Worm (Caenorhabditis elegans): ENCODE data around the gene T23B5.3.

- TF ChIP-seq fkh-10 (GFP tag; optimal IDR thresholded peaks at IDR 0.05): no peak
- TF ChIP-seq aly-2 (tag; optimal IDR thresholded peaks at IDR 0.05): no peak
- TF ChIP-seq pqm-1 (tag; optimal IDR thresholded peaks at IDR 0.05): no peak
- TF ChIP-seq unc-62 (GFP tag; optimal IDR thresholded peaks at IDR 0.05): no peak
- TF ChIP-seq tbx-2 (tag; optimal IDR thresholded peaks at IDR 0.05): no peak
- no peak for TF ChIP-seq egl-27 (tag; optimal IDR thresholded peaks at IDR 0.05)
- no peak for TF ChIP-seq fos-1 (tag; optimal IDR thresholded peaks at IDR 0.05)
- TF ChIP-seq snpc-4 (tag; optimal IDR thresholded peaks at IDR 0.05): no peak
- TF ChIP-seq sox-4 (tag; optimal IDR thresholded peaks at IDR 0.05): no peak
- no peak for TF ChIP-seq ces-1 (GFP tag; optimal IDR thresholded peaks at IDR 0.05)
- no peak for TF ChIP-seq lin-39 (tag; optimal IDR thresholded peaks at IDR 0.05)
- TF ChIP-seq lin-35 (GFP tag; optimal IDR thresholded peaks at IDR 0.05): no peak
These were observed 48.3 kb upstream of the T23B5.3 start, which contains the start of gene vha-7 for ce11 chrIV:12640137-12640536.

All from whole organism, L1 larva.